Fruit fly (Drosophila melanogaster): ENCODE results near the gene CG15564.

CG15564 gene

DNA sequence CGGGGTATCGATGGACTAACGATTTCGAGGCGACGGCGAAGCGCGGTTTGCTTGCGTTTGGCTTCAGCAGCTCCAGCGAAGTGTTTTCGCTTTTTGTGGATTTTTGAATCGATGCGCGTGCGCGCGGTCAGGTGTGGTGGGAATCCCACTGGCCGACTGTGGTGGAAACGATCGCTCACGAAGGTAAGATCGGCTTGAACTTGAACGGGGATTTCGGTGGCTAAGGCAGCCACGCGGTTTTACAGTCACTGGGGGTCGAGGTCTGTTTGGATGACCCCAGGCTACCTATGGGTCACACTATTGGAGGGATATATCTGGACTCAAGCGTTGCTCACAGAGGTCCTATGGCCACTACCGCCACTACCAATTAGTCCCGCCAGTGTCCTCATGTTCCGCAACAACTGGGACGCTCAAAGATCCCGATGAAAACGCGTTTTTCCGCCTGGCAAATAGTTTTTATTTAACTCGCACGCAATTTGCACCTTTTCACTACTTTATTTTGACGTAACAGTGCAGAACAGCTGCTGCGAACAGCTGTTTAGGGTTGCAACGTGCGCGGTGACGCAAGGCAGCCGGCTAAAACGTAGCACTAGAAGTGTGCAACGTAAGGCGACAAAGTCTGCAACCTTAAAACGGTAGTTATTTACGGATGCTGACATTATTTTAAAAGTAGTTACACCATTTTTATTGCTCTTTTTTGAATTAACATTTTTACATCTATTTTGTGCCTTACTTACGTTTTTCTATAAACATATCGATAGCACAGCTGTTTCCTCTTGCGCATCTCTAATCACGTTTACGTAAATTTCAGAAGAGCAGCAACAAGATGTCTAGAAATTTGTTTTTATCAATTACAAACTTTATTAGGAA, 17.2 kb upstream of the CG15564 start, which contains the start of the genes qless and mRpL32:
qless (minus strand) TSS at position 516 of the 870 bp plus-strand sequence.
mRpL32 (plus strand) TSS at position 780 of the 870 bp plus-strand sequence.
- TF ChIP-seq CG11902 (GFP tag; optimal IDR thresholded peaks at IDR 0.05) (peak; percentile 21), OdsH (GFP tag; optimal IDR thresholded peaks at IDR 0.05) (peak; percentile 33), Eip78C (GFP tag) (peak; percentile 80), CG31627 (GFP tag; optimal IDR thresholded peaks at IDR 0.05) (peak; percentile 47), topi (GFP tag; optimal IDR thresholded peaks at IDR 0.05) (peak; percentile 59), achi (GFP tag; optimal IDR thresholded peaks at IDR 0.05) (no peak), CG6163 (GFP tag; IDR thresholded peaks at IDR 0.05) (peak; percentile 43; the same call in 2 of the 3 replicates), Lpt (GFP tag; optimal IDR thresholded peaks at IDR 0.05) (peak; percentile 51), Sox15 (GFP tag; optimal IDR thresholded peaks at IDR 0.05) (no peak), Ets21C (GFP tag; optimal IDR thresholded peaks at IDR 0.05) (peak; percentile 36), lz (GFP tag; optimal IDR thresholded peaks at IDR 0.05) (peak; percentile 65), fd59A (GFP tag; optimal IDR thresholded peaks at IDR 0.05) (no peak), Ets96B (tag; optimal IDR thresholded peaks at IDR 0.05) (peak; percentile 20), Eip75B (GFP tag; optimal IDR thresholded peaks at IDR 0.05) (no peak), esn (GFP tag; optimal IDR thresholded peaks at IDR 0.05) (peak; percentile 54), vri (GFP tag; optimal IDR thresholded peaks at IDR 0.05) (peak; percentile 81), CG10631 (GFP tag; optimal IDR thresholded peaks at IDR 0.05) (peak; percentile 61), Hr4 (GFP tag; optimal IDR thresholded peaks at IDR 0.05) (peak; percentile 26), CG6276 (GFP tag; optimal IDR thresholded peaks at IDR 0.05) (no peak), CG15336 (GFP tag; IDR thresholded peaks at IDR 0.05) (peak; percentile 12; the same call in 1 of the 2 replicates), CG11294 (GFP tag; IDR thresholded peaks at IDR 0.05) (peak; percentile 31; the same call in 1 of the 2 replicates), CG3032 (tag; optimal IDR thresholded peaks at IDR 0.05) (peak; percentile 74), cyc (GFP tag; optimal IDR thresholded peaks at IDR 0.05) (peak; percentile 78), Blimp-1 (GFP tag; optimal IDR thresholded peaks at IDR 0.05) (no peak), svp (GFP tag) (no peak), CG8632 (GFP tag; optimal IDR thresholded peaks at IDR 0.05) (no peak), Gug (GFP tag; IDR thresholded peaks at IDR 0.05) (peak; percentile 45; the same call in 1 of the 2 replicates), Hr39 (GFP tag; optimal IDR thresholded peaks at IDR 0.05) (peak; percentile 54), CG8119 (GFP tag; IDR thresholded peaks at IDR 0.05) (no peak), eg (GFP tag; IDR thresholded peaks at IDR 0.05) (peak; percentile 85)

DNA sequence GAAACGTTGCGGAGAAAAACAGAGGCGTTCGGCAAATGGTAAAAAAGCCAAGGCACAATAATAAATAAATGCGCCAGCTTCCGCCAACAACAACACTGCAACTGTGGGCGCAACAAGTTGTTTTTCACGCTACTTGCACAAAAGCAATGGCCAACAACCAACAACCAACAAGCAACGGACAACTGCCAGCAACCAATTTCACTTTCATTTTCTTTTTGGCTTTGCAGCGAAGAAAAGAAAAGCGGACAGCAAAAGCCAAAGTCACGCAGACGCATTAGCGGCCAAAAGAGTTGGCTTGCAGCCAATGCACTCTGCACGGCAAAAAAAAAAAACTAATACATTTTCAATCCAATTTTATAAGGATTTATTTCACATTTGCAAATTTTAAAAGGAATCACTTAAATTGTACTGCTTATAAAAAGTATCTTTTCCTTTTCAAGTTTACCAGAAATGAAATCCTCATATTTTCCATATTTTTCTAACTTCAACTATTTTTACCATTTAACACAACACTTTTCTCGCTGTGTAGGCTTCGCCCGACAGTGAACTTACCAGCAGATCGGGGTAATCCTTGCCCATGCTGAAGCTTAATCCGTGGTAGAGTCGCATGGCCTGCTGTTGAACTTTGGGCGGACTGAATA, 16.1 kb upstream of the CG15564 start:
- TF ChIP-seq CG8319 (GFP tag; optimal IDR thresholded peaks at IDR 0.05) = no peak
- TF ChIP-seq CG32006 (GFP tag; optimal IDR thresholded peaks at IDR 0.05) = peak; percentile 88
- peak; percentile 80 for TF ChIP-seq eg (GFP tag; IDR thresholded peaks at IDR 0.05)
- TF ChIP-seq CG6276 (GFP tag; optimal IDR thresholded peaks at IDR 0.05) = peak; percentile 84
- no peak for TF ChIP-seq CG6808 (GFP tag; optimal IDR thresholded peaks at IDR 0.05)
- TF ChIP-seq vri (GFP tag; optimal IDR thresholded peaks at IDR 0.05) = no peak
- TF ChIP-seq CG7368 (GFP tag; optimal IDR thresholded peaks at IDR 0.05) = no peak
- no peak for TF ChIP-seq lz (GFP tag; optimal IDR thresholded peaks at IDR 0.05)
- no peak for TF ChIP-seq fd59A (GFP tag; optimal IDR thresholded peaks at IDR 0.05)
- TF ChIP-seq CG10669 (GFP tag; optimal IDR thresholded peaks at IDR 0.05) = no peak
- TF ChIP-seq Eip78C (GFP tag) = peak; percentile 85
- peak; percentile 13 for TF ChIP-seq Sox14 (GFP tag; optimal IDR thresholded peaks at IDR 0.05)
- no peak for TF ChIP-seq CG31627 (GFP tag; optimal IDR thresholded peaks at IDR 0.05)
- no peak for TF ChIP-seq CG10631 (GFP tag; optimal IDR thresholded peaks at IDR 0.05)
- TF ChIP-seq CG6163 (GFP tag; IDR thresholded peaks at IDR 0.05) = peak; percentile 57
- no peak for TF ChIP-seq CG3919 (GFP tag; optimal IDR thresholded peaks at IDR 0.05)
- TF ChIP-seq Met (GFP tag; optimal IDR thresholded peaks at IDR 0.05) = no peak
- TF ChIP-seq fkh (GFP tag; optimal IDR thresholded peaks at IDR 0.05) = no peak
- no peak for TF ChIP-seq cyc (GFP tag; optimal IDR thresholded peaks at IDR 0.05)
- no peak for TF ChIP-seq svp (GFP tag)
- no peak for TF ChIP-seq CG11762 (GFP tag; optimal IDR thresholded peaks at IDR 0.05; ENCODE audit: insufficient read depth)
- no peak for TF ChIP-seq CG3032 (tag; optimal IDR thresholded peaks at IDR 0.05)
- TF ChIP-seq CG16779 (tag; optimal IDR thresholded peaks at IDR 0.05) = no peak
- peak; percentile 65 for TF ChIP-seq CG4318 (GFP tag; optimal IDR thresholded peaks at IDR 0.05)
- no peak for TF ChIP-seq Smox (GFP tag; optimal IDR thresholded peaks at IDR 0.05)
- TF ChIP-seq CG11294 (GFP tag; IDR thresholded peaks at IDR 0.05) = 0 out of 2 replicates have a peak, but pooled peaks have one; percentile 50
- peak; percentile 44 for TF ChIP-seq OdsH (GFP tag; optimal IDR thresholded peaks at IDR 0.05)
- TF ChIP-seq CG6854 (GFP tag; optimal IDR thresholded peaks at IDR 0.05) = no peak
- no peak for TF ChIP-seq CG9139 (GFP tag; optimal IDR thresholded peaks at IDR 0.05)
- peak; percentile 31 for TF ChIP-seq CG34406 (GFP tag; optimal IDR thresholded peaks at IDR 0.05)
- TF ChIP-seq Eip75B (GFP tag; optimal IDR thresholded peaks at IDR 0.05) = no peak

All from whole organism, prepupa.